Fruit fly (Drosophila melanogaster): ENCODE measurements around the gene vri.

Gene vri

dm6 chr2L:5245363-5245892, 43.3 kb upstream of the vri start (continued):
- TF ChIP-seq Asciz (GFP tag; optimal IDR thresholded peaks at IDR 0.05) (peak; percentile 24), Trl (optimal IDR thresholded peaks at IDR 0.05) (no peak), Trl (GFP tag; optimal IDR thresholded peaks at IDR 0.05) (no peak), CG6854 (GFP tag; optimal IDR thresholded peaks at IDR 0.05) (no peak), CG18599 (GFP tag; optimal IDR thresholded peaks at IDR 0.05) (no peak), pita (GFP tag; optimal IDR thresholded peaks at IDR 0.05) (no peak), Doc3 (GFP tag; IDR thresholded peaks at IDR 0.05; ENCODE audit: partially characterized antibody) (no peak), eyg (GFP tag; optimal IDR thresholded peaks at IDR 0.05) (no peak), CG18011 (GFP tag; optimal IDR thresholded peaks at IDR 0.05) (no peak), H2.0 (GFP tag; IDR thresholded peaks at IDR 0.05) (peak; percentile 32; the same call in 1 of the 2 replicates), CG1603 (tag; optimal IDR thresholded peaks at IDR 0.05) (peak; percentile 78), CG11398 (GFP tag; optimal IDR thresholded peaks at IDR 0.05) (no peak), ssp (GFP tag; IDR thresholded peaks at IDR 0.05) (no peak), btn (GFP tag; optimal IDR thresholded peaks at IDR 0.05) (no peak), Taf1 (GFP tag; IDR thresholded peaks at IDR 0.05) (no peak), gsb-n (tag; optimal IDR thresholded peaks at IDR 0.05) (peak; percentile 87), HHEX (GFP tag; optimal IDR thresholded peaks at IDR 0.05) (no peak), Atf6 (GFP tag; IDR thresholded peaks at IDR 0.05) (no peak), CG7928 (GFP tag; optimal IDR thresholded peaks at IDR 0.05) (no peak), CG12236 (GFP tag; optimal IDR thresholded peaks at IDR 0.05) (no peak), stc (GFP tag; IDR thresholded peaks at IDR 0.05) (no peak), Camta (GFP tag; optimal IDR thresholded peaks at IDR 0.05) (no peak), CG9797 (GFP tag; optimal IDR thresholded peaks at IDR 0.05) (no peak), usp (GFP tag; optimal IDR thresholded peaks at IDR 0.05) (no peak), HLH4C (GFP tag; IDR thresholded peaks at IDR 0.05; ENCODE audit: partially characterized antibody) (no peak), disco-r (GFP tag; optimal IDR thresholded peaks at IDR 0.05) (no peak), CTCF (GFP tag; optimal IDR thresholded peaks at IDR 0.05) (no peak), Hsf (GFP tag; optimal IDR thresholded peaks at IDR 0.05) (no peak), wdn (GFP tag; IDR thresholded peaks at IDR 0.05) (no peak), Chrac-16 (GFP tag; optimal IDR thresholded peaks at IDR 0.05) (peak; percentile 4), MESR4 (GFP tag; optimal IDR thresholded peaks at IDR 0.05) (no peak), CG1602 (GFP tag; optimal IDR thresholded peaks at IDR 0.05) (peak; percentile 25), CG15601 (tag; optimal IDR thresholded peaks at IDR 0.05) (peak; percentile 39), toy (GFP tag; IDR thresholded peaks at IDR 0.05) (no peak), CG17568 (GFP tag; optimal IDR thresholded peaks at IDR 0.05) (no peak), CG4617 (GFP tag; optimal IDR thresholded peaks at IDR 0.05; ENCODE audit: borderline replicate concordance) (no peak), CG43689 (GFP tag; IDR thresholded peaks at IDR 0.05) (no peak), CG7556 (GFP tag; optimal IDR thresholded peaks at IDR 0.05) (no peak), cg (GFP tag; optimal IDR thresholded peaks at IDR 0.05) (no peak), CG1529 (GFP tag; optimal IDR thresholded peaks at IDR 0.05) (peak; percentile 23), mld (GFP tag; IDR thresholded peaks at IDR 0.05; ENCODE audit: partially characterized antibody) (no peak), Nf-YC (tag; optimal IDR thresholded peaks at IDR 0.05) (no peak), CG7786 (GFP tag; optimal IDR thresholded peaks at IDR 0.05) (no peak), CG10147 (GFP tag; optimal IDR thresholded peaks at IDR 0.05) (no peak), CG12744 (GFP tag; optimal IDR thresholded peaks at IDR 0.05) (no peak), Vsx1 (GFP tag; optimal IDR thresholded peaks at IDR 0.05) (no peak), CG15514 (GFP tag; optimal IDR thresholded peaks at IDR 0.05) (no peak), dati (GFP tag; IDR thresholded peaks at IDR 0.05) (no peak), tin (GFP tag; optimal IDR thresholded peaks at IDR 0.05) (peak; percentile 46), seq (GFP tag; IDR thresholded peaks at IDR 0.05) (no peak), Bgb (GFP tag; IDR thresholded peaks at IDR 0.05; ENCODE audit: partially characterized antibody) (no peak), peb (GFP tag; IDR thresholded peaks at IDR 0.05) (no peak)

Data from whole organism, embryonic.